Worm (Caenorhabditis elegans): ENCODE results near the gene Y39D8A.1.

DNA sequence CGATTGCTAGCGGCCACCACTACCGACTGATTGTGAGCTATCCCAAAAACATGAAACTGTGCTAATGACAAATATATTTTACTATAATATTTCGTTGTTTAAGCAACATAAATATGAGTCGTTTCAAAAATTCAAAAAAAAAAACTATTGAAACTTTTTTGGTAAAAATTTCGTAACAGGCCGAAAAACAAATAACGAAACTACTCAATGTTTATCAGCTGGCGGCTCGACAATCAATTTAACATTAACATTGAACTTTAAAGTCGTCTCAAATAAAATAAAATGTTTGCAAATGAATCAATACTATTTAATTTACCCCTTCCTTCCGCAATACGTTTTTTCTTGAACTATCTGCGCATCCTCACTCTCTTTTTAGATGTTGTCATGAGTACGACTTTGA is 39.3 kb downstream of the Y39D8A.1 start:
- TF ChIP-seq tlp-1 (tag; optimal IDR thresholded peaks at IDR 0.05) (no peak), nhr-90 (tag; optimal IDR thresholded peaks at IDR 0.05; ENCODE audit: poor library complexity) (no peak), skn-1 (tag; optimal IDR thresholded peaks at IDR 0.05) (no peak), unc-130 (tag; optimal IDR thresholded peaks at IDR 0.05) (no peak), lin-14 (GFP tag; optimal IDR thresholded peaks at IDR 0.05) (no peak), nhr-19 (GFP tag; conservative IDR thresholded peaks at IDR 0.05) (no peak), elt-3 (tag; optimal IDR thresholded peaks at IDR 0.05) (no peak), unc-62 (GFP tag; optimal IDR thresholded peaks at IDR 0.05) (no peak)

Data from whole organism, L1 larva.